Worm (Caenorhabditis elegans): Measurements from ENCODE around the gene zmp-1.

- TF ChIP-seq mdl-1 (tag; optimal IDR thresholded peaks at IDR 0.05) (no peak), ets-5 (GFP tag; IDR thresholded peaks at IDR 0.05) (no peak), rnt-1 (tag; optimal IDR thresholded peaks at IDR 0.05) (no peak)
These were observed 44.1 kb downstream of the zmp-1 start, which contains the start of gene C28H8.8 for ce11 chrIII:5888675-5889074.

Measured in whole organism, L1 larva.